Fruit fly (Drosophila melanogaster) whole organism, embryonic: Measurements from ENCODE around the gene CG3342.

Experiments
- Aef1 ChIP-seq: fragments of 200-800 bp; sonication (Bioruptor generic); IDR thresholded peaks from 3 replicates; pipeline ENCODE4 v1.3.6; 2022; ENCODE audit warnings: missing biosample characterization, missing genetic modification characterization
- Asciz ChIP-seq: fragments of 200-800 bp; sonication (Bioruptor generic); optimal IDR thresholded peaks from 2 replicates; lab custom pipeline; 2017; ENCODE audit warnings: missing biosample characterization, mild to moderate bottlenecking, missing genetic modification characterization, missing genetic modification reagents
- CG10209 ChIP-seq: fragments of 200-800 bp; sonication (Bioruptor generic); optimal IDR thresholded peaks from 3 replicates; lab custom pipeline; 2017; ENCODE audit warnings: missing biosample characterization, mild to moderate bottlenecking, missing genetic modification characterization, missing genetic modification reagents
- CG1647 ChIP-seq: fragments of 200-800 bp; sonication (Bioruptor generic); optimal IDR thresholded peaks from 3 replicates; lab custom pipeline; 2016; ENCODE audit warnings: missing biosample characterization, missing genetic modification characterization
- CG16815 ChIP-seq: fragments of 200-800 bp; sonication (Bioruptor generic); optimal IDR thresholded peaks from 3 replicates; lab custom pipeline; 2017; ENCODE audit warnings: missing biosample characterization, mild to moderate bottlenecking, missing genetic modification characterization
- CG17328 ChIP-seq: fragments of 200-800 bp; sonication (Bioruptor generic); IDR thresholded peaks from 2 replicates; pipeline ENCODE4 v1.3.6; 2022; ENCODE audit warnings: missing biosample characterization, missing genetic modification characterization
- CG17802 ChIP-seq: fragments of 200-800 bp; sonication (Bioruptor generic); optimal IDR thresholded peaks from 2 replicates; lab custom pipeline; 2018; ENCODE audit warnings: missing biosample characterization, mild to moderate bottlenecking, missing genetic modification characterization, moderate library complexity
- CG17829 ChIP-seq: fragments of 200-800 bp; optimal IDR thresholded peaks from 2 replicates; lab custom pipeline; 2019; ENCODE audit warnings: missing biosample characterization, mild to moderate bottlenecking, missing genetic modification characterization, moderate library complexity
- CG1792 ChIP-seq: fragments of 200-800 bp; sonication (Bioruptor generic); optimal IDR thresholded peaks from 2 replicates; lab custom pipeline; 2016; ENCODE audit warnings: missing biosample characterization, missing genetic modification characterization
- CG31388 ChIP-seq: fragments of 200-800 bp; sonication (Bioruptor generic); optimal IDR thresholded peaks from 2 replicates; lab custom pipeline; 2016; ENCODE audit warnings: missing biosample characterization, missing genetic modification characterization
- CG3163 ChIP-seq: fragments of 200-800 bp; sonication (Bioruptor generic); optimal IDR thresholded peaks from 3 replicates; lab custom pipeline; 2016; ENCODE audit warnings: missing biosample characterization, missing genetic modification characterization
- CG32532 ChIP-seq: fragments of 200-800 bp; sonication (Bioruptor generic); IDR thresholded peaks from 2 replicates; pipeline ENCODE4 v1.3.6; 2022; ENCODE audit warnings: missing biosample characterization, missing genetic modification characterization
- CG33557 ChIP-seq: fragments of 200-800 bp; sonication (Bioruptor generic); optimal IDR thresholded peaks from 2 replicates; lab custom pipeline; 2019; ENCODE audit warnings: missing biosample characterization, mild to moderate bottlenecking, missing genetic modification characterization, moderate library complexity
- CG3407 ChIP-seq: fragments of 200-800 bp; sonication (Bioruptor generic); optimal IDR thresholded peaks from 2 replicates; lab custom pipeline; 2018; ENCODE audit warnings: missing biosample characterization, mild to moderate bottlenecking, missing genetic modification characterization
- CG4328 ChIP-seq: fragments of 200-800 bp; sonication (Bioruptor generic); optimal IDR thresholded peaks from 3 replicates; lab custom pipeline; 2017; ENCODE audit warnings: missing biosample characterization, missing genetic modification reagents, missing genetic modification characterization
- CG4730 ChIP-seq: fragments of 200-800 bp; sonication (Bioruptor generic); IDR thresholded peaks from 2 replicates; pipeline ENCODE4 v1.3.6; 2022; ENCODE audit warnings: missing biosample characterization, missing genetic modification characterization
- CG4854 ChIP-seq: fragments of 200-800 bp; sonication (Bioruptor generic); optimal IDR thresholded peaks from 2 replicates; lab custom pipeline; 2016; ENCODE audit warnings: missing biosample characterization, missing genetic modification characterization, inconsistent platforms
- CG6683 ChIP-seq: fragments of 200-800 bp; sonication (Bioruptor generic); optimal IDR thresholded peaks from 2 replicates; lab custom pipeline; 2017; ENCODE audit warnings: missing biosample characterization, mild to moderate bottlenecking, missing genetic modification characterization, missing genetic modification reagents
- CG6765 ChIP-seq: fragments of 200-800 bp; sonication (Bioruptor generic); optimal IDR thresholded peaks from 3 replicates; lab custom pipeline; 2017; ENCODE audit warnings: missing biosample characterization, mild to moderate bottlenecking, missing genetic modification characterization
- CG8089 ChIP-seq: fragments of 200-800 bp; sonication (Bioruptor generic); optimal IDR thresholded peaks from 3 replicates; lab custom pipeline; 2016; ENCODE audit warnings: missing biosample characterization, missing genetic modification characterization
- Dip3 ChIP-seq: fragments of 200-800 bp; sonication (Bioruptor generic); optimal IDR thresholded peaks from 3 replicates; lab custom pipeline; 2016; ENCODE audit warnings: missing biosample characterization, missing genetic modification characterization
- Ets97D ChIP-seq: fragments of 200-800 bp; sonication (Bioruptor generic); optimal IDR thresholded peaks from 3 replicates; lab custom pipeline; 2016; ENCODE audit warnings: missing biosample characterization, missing genetic modification characterization
- GATAe ChIP-seq: fragments of 200-800 bp; sonication (Bioruptor generic); conservative IDR thresholded peaks from 2 replicates; pipeline ENCODE4 v1.3.6; 2022; ENCODE audit warnings: missing biosample characterization, missing genetic modification characterization
- Gsc ChIP-seq: fragments of 200-800 bp; sonication (Bioruptor generic); IDR thresholded peaks from 2 replicates; pipeline ENCODE4 v1.3.6; 2022; ENCODE audit warnings: missing biosample characterization, missing genetic modification characterization
- H15 ChIP-seq: fragments of 200-800 bp; sonication (Bioruptor generic); IDR thresholded peaks from 3 replicates; pipeline ENCODE4 v1.3.6; 2022; ENCODE audit warnings: missing biosample characterization, missing genetic modification characterization
- Hr78 ChIP-seq, 2 experiments: fragments of 200-800 bp in 1 of 2; fragments of >200 bp in 1 of 2; sonication (Bioruptor generic) in 1 of 2; optimal IDR thresholded peaks; 2 replicates each; lab custom pipeline; 2017 to 2019; ENCODE audit warnings: missing biosample characterization in 2 of 2, missing genetic modification characterization in 2 of 2, mild to moderate bottlenecking in 1 of 2, moderate library complexity in 1 of 2
- Mes4 ChIP-seq: fragments of 200-800 bp; sonication (Bioruptor generic); optimal IDR thresholded peaks from 2 replicates; lab custom pipeline; 2016; ENCODE audit warnings: missing biosample characterization, missing genetic modification characterization
- Myb ChIP-seq: fragments of 200-800 bp; sonication (Bioruptor generic); optimal IDR thresholded peaks from 2 replicates; lab custom pipeline; 2016; ENCODE audit warnings: missing biosample characterization, missing genetic modification characterization
- Scr ChIP-seq: fragments of 200-800 bp; sonication (Bioruptor generic); IDR thresholded peaks from 2 replicates; pipeline ENCODE4 v1.3.6; 2022; ENCODE audit warnings: missing biosample characterization, missing genetic modification characterization; ENCODE audit not compliant: partially characterized antibody
- ash1 ChIP-seq: fragments of 200-800 bp; sonication (Bioruptor generic); optimal IDR thresholded peaks from 2 replicates; lab custom pipeline; 2018; ENCODE audit warnings: missing biosample characterization, mild to moderate bottlenecking, missing genetic modification characterization
- bcd ChIP-seq: fragments of 200-800 bp; sonication (Bioruptor generic); optimal IDR thresholded peaks from 2 replicates; lab custom pipeline; 2017; ENCODE audit warnings: missing biosample characterization, mild to moderate bottlenecking, missing genetic modification characterization
- danr ChIP-seq: fragments of 200-800 bp; sonication (Bioruptor generic); IDR thresholded peaks from 2 replicates; pipeline ENCODE4 v1.3.6; 2022; ENCODE audit warnings: missing biosample characterization, missing genetic modification characterization
- ewg ChIP-seq: fragments of 200-800 bp; sonication (Bioruptor generic); optimal IDR thresholded peaks from 3 replicates; lab custom pipeline; 2017; ENCODE audit warnings: mild to moderate bottlenecking, missing biosample characterization, missing genetic modification reagents, missing genetic modification characterization
- gfzf ChIP-seq: fragments of 200-800 bp; sonication (Bioruptor generic); optimal IDR thresholded peaks from 2 replicates; lab custom pipeline; 2016; ENCODE audit warnings: missing biosample characterization, mild to moderate bottlenecking, missing genetic modification characterization, moderate library complexity
- grn ChIP-seq: fragments of 200-800 bp; sonication (Bioruptor generic); optimal IDR thresholded peaks from 3 replicates; lab custom pipeline; 2017; ENCODE audit warnings: missing biosample characterization, missing genetic modification characterization
- gsb-n ChIP-seq: fragments of 200-800 bp; sonication (Bioruptor generic); optimal IDR thresholded peaks from 3 replicates; lab custom pipeline; 2018; ENCODE audit warnings: missing biosample characterization, mild to moderate bottlenecking, missing genetic modification characterization
- hb ChIP-seq: fragments of 200-800 bp; sonication (Bioruptor generic); IDR thresholded peaks from 3 replicates; pipeline ENCODE4 v1.3.6; 2022; ENCODE audit warnings: missing biosample characterization, missing genetic modification characterization; ENCODE audit not compliant: partially characterized antibody
- insv ChIP-seq, 2 experiments: fragments of 200-800 bp; sonication (Bioruptor generic); optimal IDR thresholded peaks; 3 replicates each; lab custom pipeline; 2016 to 2018; ENCODE audit warnings: missing biosample characterization in 2 of 2, missing genetic modification characterization in 2 of 2
- kah ChIP-seq: fragments of 200-800 bp; sonication (Bioruptor generic); optimal IDR thresholded peaks from 2 replicates; lab custom pipeline; 2018; ENCODE audit warnings: missing biosample characterization, mild to moderate bottlenecking, missing genetic modification characterization
- onecut ChIP-seq: fragments of 200-800 bp; sonication (Bioruptor generic); IDR thresholded peaks from 2 replicates; pipeline ENCODE4 v1.3.6; 2022; ENCODE audit warnings: missing biosample characterization, missing genetic modification characterization
- pan ChIP-seq, 4 experiments: fragments of >200 bp in 3 of 4; fragments of 200-800 bp in 1 of 4; sonication (Bioruptor generic) in 1 of 4; optimal IDR thresholded peaks in 3 of 4; IDR thresholded peaks in 1 of 4; 2 replicates each; pipeline versions ENCODE4 v1.3.6 to Lab custom; 2017 to 2022; ENCODE audit warnings: missing biosample characterization in 2 of 4, missing genetic modification characterization in 2 of 4, mixed read lengths in 1 of 4
- peb ChIP-seq: fragments of 200-800 bp; sonication (Bioruptor generic); IDR thresholded peaks from 2 replicates; pipeline ENCODE4 v1.3.6; 2022; ENCODE audit warnings: missing biosample characterization, missing genetic modification characterization
- pros ChIP-seq: fragments of 200-800 bp; sonication (Bioruptor generic); optimal IDR thresholded peaks from 3 replicates; lab custom pipeline; 2019; ENCODE audit warnings: missing biosample characterization, mild to moderate bottlenecking, missing genetic modification characterization, moderate library complexity
- row ChIP-seq: fragments of 200-800 bp; sonication (Bioruptor generic); IDR thresholded peaks from 3 replicates; pipeline ENCODE4 v1.3.6; 2022; ENCODE audit warnings: missing biosample characterization, missing genetic modification characterization
- schlank ChIP-seq: fragments of 200-800 bp; sonication (Bioruptor generic); optimal IDR thresholded peaks from 2 replicates; lab custom pipeline; 2018; ENCODE audit warnings: missing biosample characterization, mild to moderate bottlenecking, missing genetic modification characterization
- shn ChIP-seq: fragments of 200-800 bp; sonication (Bioruptor generic); optimal IDR thresholded peaks from 3 replicates; lab custom pipeline; 2016; ENCODE audit warnings: missing biosample characterization, missing genetic modification characterization
- so ChIP-seq: fragments of 200-800 bp; sonication (Bioruptor generic); IDR thresholded peaks from 3 replicates; pipeline ENCODE4 v1.3.6; 2022; ENCODE audit warnings: missing biosample characterization, missing genetic modification characterization
- tgo ChIP-seq: fragments of 200-800 bp; sonication (Bioruptor generic); IDR thresholded peaks from 3 replicates; pipeline ENCODE4 v1.3.6; 2022; ENCODE audit warnings: missing biosample characterization, missing genetic modification characterization
- tup ChIP-seq: fragments of 200-800 bp; sonication (Bioruptor generic); optimal IDR thresholded peaks from 2 replicates; lab custom pipeline; 2016; ENCODE audit warnings: missing biosample characterization, mild to moderate bottlenecking, missing genetic modification characterization, moderate library complexity

Gene CG3342

dm6 chrX:6533101-6533636 lies 5.5 kb upstream of the CG3342 start, which contains the start of gene RpL7A (continued):
- peak; percentile 23 for TF ChIP-seq CG17829 (tag; lab: Kevin White, UChicago)
- peak; percentile 64 for TF ChIP-seq shn (GFP tag; lab: Kevin White, UChicago)
- TF ChIP-seq Asciz (GFP tag; lab: Kevin White, UChicago), result peak; percentile 74
- TF ChIP-seq pan (optimal IDR thresholded peaks at IDR 0.05; lab: Kevin White, UChicago), result no peak
- TF ChIP-seq pan (GFP tag; optimal IDR thresholded peaks at IDR 0.05 in 1 of 2, IDR thresholded peaks at IDR 0.05 in 1 of 2), result peak in 1 of 2 experiments; percentile 52
- peak; percentile 72 for TF ChIP-seq CG32532 (GFP tag; lab: Robert Waterston, UW)
- peak; percentile 98 for TF ChIP-seq Ets97D (GFP tag; lab: Kevin White, UChicago)
- TF ChIP-seq CG10209, result peak; percentile 35
- peak; percentile 64 for TF ChIP-seq CG4328 (GFP tag; lab: Kevin White, UChicago)
- no peak for TF ChIP-seq hb (GFP tag; lab: Robert Waterston, UW)
- peak; percentile 79 for TF ChIP-seq gfzf (GFP tag; lab: Kevin White, UChicago)
- TF ChIP-seq CG4730, result peak; percentile 12; the same call in 1 of the 2 replicates
- TF ChIP-seq GATAe (GFP tag; lab: Robert Waterston, UW), result no peak
- no peak; the same call in 2 of the 3 replicates for TF ChIP-seq Aef1
- TF ChIP-seq peb (GFP tag; lab: Robert Waterston, UW), result no peak
- TF ChIP-seq CG6683 (GFP tag; lab: Kevin White, UChicago), result peak; percentile 46
- peak; percentile 60 for TF ChIP-seq ewg
- no peak for TF ChIP-seq CG31388 (GFP tag; lab: Kevin White, UChicago)
- TF ChIP-seq Scr (GFP tag; lab: Robert Waterston, UW), result no peak
- no peak for TF ChIP-seq row (GFP tag; lab: Robert Waterston, UW)
- TF ChIP-seq Gsc (GFP tag; lab: Robert Waterston, UW), result no peak
- peak; percentile 42 for TF ChIP-seq CG16815 (GFP tag; lab: Kevin White, UChicago)
- peak; percentile 78 for TF ChIP-seq CG17328
- no peak for TF ChIP-seq tup (GFP tag; lab: Kevin White, UChicago)
- TF ChIP-seq insv (GFP tag; optimal IDR thresholded peaks at IDR 0.05; lab: Kevin White, UChicago), result peak in 1 of 2 experiments; percentile 45
- TF ChIP-seq danr (GFP tag; lab: Robert Waterston, UW), result no peak
- TF ChIP-seq CG1647, result no peak
- TF ChIP-seq grn (GFP tag; lab: Kevin White, UChicago), result no peak
- no peak for TF ChIP-seq Hr78 (GFP tag; optimal IDR thresholded peaks at IDR 0.05; lab: Kevin White, UChicago)
- TF ChIP-seq gsb-n, result peak; percentile 9
- peak; percentile 29 for TF ChIP-seq ash1 (GFP tag; lab: Kevin White, UChicago)
- TF ChIP-seq kah (GFP tag; lab: Kevin White, UChicago), result peak; percentile 42
- no peak for TF ChIP-seq pros (GFP tag; lab: Kevin White, UChicago)
- peak; percentile 84 for TF ChIP-seq CG6765 (GFP tag; lab: Kevin White, UChicago)
- TF ChIP-seq CG1792 (GFP tag; lab: Kevin White, UChicago), result peak; percentile 15
- TF ChIP-seq H15 (GFP tag; lab: Robert Waterston, UW), result peak; percentile 67; the same call in 2 of the 3 replicates
- TF ChIP-seq Mes4 (GFP tag; lab: Kevin White, UChicago), result peak; percentile 71
- TF ChIP-seq Myb, result peak; percentile 57
- TF ChIP-seq CG3163 (GFP tag; lab: Kevin White, UChicago), result peak; percentile 46
- TF ChIP-seq CG33557 (GFP tag; lab: Kevin White, UChicago), result peak; percentile 47
- peak; percentile 58; the same call in 1 of the 3 replicates for TF ChIP-seq so
- peak; percentile 48 for TF ChIP-seq CG17802 (tag; lab: Kevin White, UChicago)
- TF ChIP-seq Dip3 (GFP tag; lab: Kevin White, UChicago), result peak; percentile 27
- TF ChIP-seq tgo, result peak; percentile 31; the same call in 1 of the 3 replicates
- TF ChIP-seq onecut (GFP tag; lab: Robert Waterston, UW), result peak; percentile 73
- peak; percentile 76 for TF ChIP-seq schlank (tag; lab: Kevin White, UChicago)
- peak; percentile 38 for TF ChIP-seq CG3407 (GFP tag; lab: Kevin White, UChicago)
- peak; percentile 22 for TF ChIP-seq CG4854 (GFP tag; lab: Kevin White, UChicago)
- TF ChIP-seq bcd, result peak; percentile 74
- peak; percentile 61 for TF ChIP-seq CG8089 (GFP tag; lab: Kevin White, UChicago)
